Worm (Caenorhabditis elegans) whole organism, young adult: ENCODE measurements around the gene rpoa-1.
A peak's percentile ranks its signal among the peaks of the same experiment; 100 is the strongest.

Experiments
- B0035.1 ChIP-seq: sonication (generic microtip); optimal IDR thresholded peaks from 2 replicates; lab custom pipeline; 2016; ENCODE audit warnings: missing genetic modification characterization, mild to moderate bottlenecking, missing compliant biosample characterization, missing genotype, missing genetic modification reagents
- C17E4.6 ChIP-seq: fragments of 200-800 bp; sonication (Bioruptor generic); IDR thresholded peaks from 2 replicates; pipeline ENCODE4 v1.3.6; 2022; ENCODE audit warnings: missing genetic modification reagents, missing genetic modification characterization, missing compliant biosample characterization
- F10E7.11 ChIP-seq: sonication (generic microtip); optimal IDR thresholded peaks from 2 replicates; lab custom pipeline; 2017; ENCODE audit warnings: mild to moderate bottlenecking, missing genetic modification characterization, moderate library complexity, missing compliant biosample characterization
- F23B12.7 ChIP-seq: sonication (generic microtip); optimal IDR thresholded peaks from 2 replicates; lab custom pipeline; 2017; ENCODE audit warnings: missing genetic modification characterization, mild to moderate bottlenecking, missing compliant biosample characterization, antibody characterized with exemption, moderate library complexity; ENCODE audit not compliant: insufficient read depth
- F39B2.1 ChIP-seq: fragments of 200-800 bp; sonication (Bioruptor generic); IDR thresholded peaks from 2 replicates; pipeline ENCODE4 v1.3.6; 2022; ENCODE audit warnings: missing genetic modification reagents, missing genetic modification characterization, missing compliant biosample characterization
- T26A5.8 ChIP-seq: sonication (generic microtip); optimal IDR thresholded peaks from 2 replicates; lab custom pipeline; 2016; ENCODE audit warnings: missing genetic modification characterization, missing compliant biosample characterization
- Y79H2A.3 ChIP-seq: fragments of 200-800 bp; sonication (Bioruptor generic); conservative IDR thresholded peaks from 2 replicates; pipeline ENCODE4 v1.3.6; 2022; ENCODE audit warnings: missing genetic modification reagents, missing genetic modification characterization, missing compliant biosample characterization
- akir-1 ChIP-seq: fragments of 200-800 bp; sonication (Bioruptor generic); optimal IDR thresholded peaks from 2 replicates; lab custom pipeline; 2018; ENCODE audit warnings: mild to moderate bottlenecking, missing genetic modification characterization, moderate library complexity, missing compliant biosample characterization
- aptf-2 ChIP-seq: fragments of 200-800 bp; sonication (Bioruptor generic); conservative IDR thresholded peaks from 2 replicates; pipeline ENCODE4 v1.3.6; 2022; ENCODE audit warnings: missing genetic modification reagents, missing genetic modification characterization, missing compliant biosample characterization
- atf-7 ChIP-seq: sonication (generic microtip); optimal IDR thresholded peaks from 2 replicates; lab custom pipeline; 2017; ENCODE audit warnings: mild to moderate bottlenecking, missing genetic modification characterization, missing compliant biosample characterization
- attf-5 ChIP-seq: fragments of 200-800 bp; sonication (Bioruptor generic); optimal IDR thresholded peaks from 2 replicates; lab custom pipeline; 2018; ENCODE audit warnings: mild to moderate bottlenecking, missing genetic modification characterization, missing compliant biosample characterization
- attf-6 ChIP-seq: fragments of 200-800 bp; sonication (Bioruptor generic); IDR thresholded peaks from 2 replicates; pipeline ENCODE4 v1.3.6; 2022; ENCODE audit warnings: missing genetic modification reagents, missing genetic modification characterization, missing compliant biosample characterization
- ccch-3 ChIP-seq: fragments of 200-800 bp; sonication (Bioruptor generic); optimal IDR thresholded peaks from 2 replicates; lab custom pipeline; 2018; ENCODE audit warnings: mild to moderate bottlenecking, missing genetic modification characterization, missing compliant biosample characterization
- cebp-1 ChIP-seq, 2 experiments: fragments of 200-800 bp in 1 of 2; sonication (Bioruptor generic) in 1 of 2; sonication (generic microtip) in 1 of 2; IDR thresholded peaks in 1 of 2; optimal IDR thresholded peaks in 1 of 2; 2 replicates each; pipeline versions ENCODE4 v1.3.6 to Lab custom; 2017 to 2022; ENCODE audit warnings: missing compliant biosample characterization in 2 of 2, missing genetic modification characterization in 2 of 2, mild to moderate bottlenecking in 1 of 2, missing genetic modification reagents in 1 of 2, moderate library complexity in 1 of 2
- ceh-40 ChIP-seq: fragments of 200-800 bp; sonication (Bioruptor generic); IDR thresholded peaks from 2 replicates; pipeline ENCODE4 v1.3.6; 2022; ENCODE audit warnings: missing genetic modification characterization, missing compliant biosample characterization
- ceh-79 ChIP-seq: sonication (generic microtip); optimal IDR thresholded peaks from 2 replicates; lab custom pipeline; 2017; ENCODE audit warnings: mild to moderate bottlenecking, missing genetic modification characterization, missing compliant biosample characterization
- dox-1 ChIP-seq: fragments of 200-800 bp; sonication (Bioruptor generic); IDR thresholded peaks from 2 replicates; pipeline ENCODE4 v1.3.6; 2022; ENCODE audit warnings: missing genetic modification reagents, missing genetic modification characterization, missing compliant biosample characterization
- efl-1 ChIP-seq: fragments of 150-350 bp; optimal IDR thresholded peaks from 2 replicates; lab custom pipeline; 2014; ENCODE audit warnings: missing biosample characterization, missing genetic modification reagents, missing genetic modification characterization
- egl-18 ChIP-seq: fragments of 200-800 bp; sonication (Bioruptor generic); IDR thresholded peaks from 2 replicates; pipeline ENCODE4 v1.3.6; 2022; ENCODE audit warnings: missing genetic modification reagents, missing genetic modification characterization, missing compliant biosample characterization
- egrh-3 ChIP-seq: fragments of 200-800 bp; sonication (Bioruptor generic); IDR thresholded peaks from 2 replicates; pipeline ENCODE4 v1.3.6; 2022; ENCODE audit warnings: missing genetic modification reagents, missing genetic modification characterization, missing compliant biosample characterization
- him-1 ChIP-seq: sonication (generic microtip); optimal IDR thresholded peaks from 2 replicates; lab custom pipeline; 2016; ENCODE audit warnings: missing genotype, missing genetic modification reagents, missing genetic modification characterization, missing compliant biosample characterization
- hlh-12 ChIP-seq: sonication (generic microtip); optimal IDR thresholded peaks from 2 replicates; lab custom pipeline; 2016; ENCODE audit warnings: missing genetic modification characterization, missing compliant biosample characterization
- hlh-26 ChIP-seq: fragments of 200-800 bp; sonication (Bioruptor generic); conservative IDR thresholded peaks from 2 replicates; pipeline ENCODE4 v1.3.6; 2022; ENCODE audit warnings: missing genetic modification reagents, missing genetic modification characterization, missing compliant biosample characterization
- hsf-1 ChIP-seq: fragments of 200-800 bp; sonication (Bioruptor generic); IDR thresholded peaks from 2 replicates; pipeline ENCODE4 v1.3.6; 2022; ENCODE audit warnings: missing genetic modification reagents, missing genetic modification characterization, missing compliant biosample characterization
- lag-1 ChIP-seq: fragments of 200-800 bp; sonication (Bioruptor generic); IDR thresholded peaks from 2 replicates; pipeline ENCODE4 v1.3.6; 2022; ENCODE audit warnings: missing genetic modification reagents, missing genetic modification characterization, missing compliant biosample characterization
- let-526 ChIP-seq: fragments of 200-800 bp; sonication (Bioruptor generic); IDR thresholded peaks from 2 replicates; pipeline ENCODE4 v1.3.6; 2022; ENCODE audit warnings: missing genetic modification reagents, missing genetic modification characterization, missing compliant biosample characterization
- let-607 ChIP-seq, 2 experiments: fragments of 200-800 bp in 1 of 2; sonication (Bioruptor generic) in 1 of 2; sonication (generic microtip) in 1 of 2; optimal IDR thresholded peaks; 2 replicates each; lab custom pipeline; 2016 to 2018; ENCODE audit warnings: mild to moderate bottlenecking in 2 of 2, missing compliant biosample characterization in 2 of 2, missing genetic modification characterization in 2 of 2, moderate library complexity in 2 of 2, missing genotype in 1 of 2
- lin-26 ChIP-seq: fragments of 200-800 bp; sonication (Bioruptor generic); IDR thresholded peaks from 2 replicates; pipeline ENCODE4 v1.3.6; 2022; ENCODE audit warnings: missing genetic modification reagents, missing genetic modification characterization, missing compliant biosample characterization
- lin-40 ChIP-seq: sonication (generic microtip); optimal IDR thresholded peaks from 2 replicates; lab custom pipeline; 2016; ENCODE audit warnings: missing genetic modification characterization, mild to moderate bottlenecking, missing compliant biosample characterization, missing genotype, missing genetic modification reagents
- lsl-1 ChIP-seq: fragments of 200-800 bp; sonication (Bioruptor generic); optimal IDR thresholded peaks from 2 replicates; lab custom pipeline; 2018; ENCODE audit warnings: mild to moderate bottlenecking, missing genetic modification characterization, moderate library complexity, missing compliant biosample characterization
- madf-10 ChIP-seq: sonication (generic microtip); optimal IDR thresholded peaks from 2 replicates; lab custom pipeline; 2016; ENCODE audit warnings: mild to moderate bottlenecking, missing genetic modification characterization, missing compliant biosample characterization
- mxl-1 ChIP-seq: sonication (generic microtip); optimal IDR thresholded peaks from 2 replicates; lab custom pipeline; 2016; ENCODE audit warnings: missing genetic modification characterization, missing compliant biosample characterization
- nfya-1 ChIP-seq: sonication (generic microtip); optimal IDR thresholded peaks from 2 replicates; lab custom pipeline; 2017; ENCODE audit warnings: antibody characterized with exemption, missing compliant biosample characterization, missing genetic modification characterization, borderline replicate concordance; ENCODE audit not compliant: insufficient read depth
- nhr-120 ChIP-seq: fragments of 200-800 bp; sonication (Bioruptor generic); IDR thresholded peaks from 2 replicates; pipeline ENCODE4 v1.3.6; 2022; ENCODE audit warnings: missing genetic modification characterization, missing compliant biosample characterization
- nhr-179 ChIP-seq: sonication (generic microtip); optimal IDR thresholded peaks from 2 replicates; lab custom pipeline; 2016; ENCODE audit warnings: mild to moderate bottlenecking, missing genetic modification characterization, missing compliant biosample characterization
- nhr-27 ChIP-seq: fragments of 200-800 bp; sonication (Bioruptor generic); optimal IDR thresholded peaks from 2 replicates; lab custom pipeline; 2018; ENCODE audit warnings: mild to moderate bottlenecking, missing genetic modification characterization, moderate library complexity, missing compliant biosample characterization
- nhr-90 ChIP-seq: sonication (generic microtip); optimal IDR thresholded peaks from 2 replicates; lab custom pipeline; 2016; ENCODE audit warnings: missing genotype, mild to moderate bottlenecking, missing genetic modification characterization, missing compliant biosample characterization
- rec-8 ChIP-seq, 2 experiments: sonication (generic microtip); optimal IDR thresholded peaks; 2 replicates each; lab custom pipeline; 2016; ENCODE audit warnings: mild to moderate bottlenecking in 2 of 2, missing genetic modification characterization in 2 of 2, missing genetic modification reagents in 2 of 2, missing genotype in 2 of 2, missing biosample characterization in 1 of 2, missing compliant biosample characterization in 1 of 2, moderate library complexity in 1 of 2
- rpc-1 ChIP-seq, 2 experiments: fragments of 150-350 bp in 1 of 2; sonication (generic microtip) in 1 of 2; optimal IDR thresholded peaks; 2 replicates each; lab custom pipeline; 2014 to 2018; ENCODE audit warnings: missing biosample characterization in 1 of 2, missing genetic modification characterization in 1 of 2, missing genetic modification reagents in 1 of 2, missing genotype in 1 of 2
- snpc-1.1 ChIP-seq: sonication (generic microtip); optimal IDR thresholded peaks from 2 replicates; lab custom pipeline; 2017; ENCODE audit warnings: missing genetic modification characterization, mild to moderate bottlenecking, missing compliant biosample characterization, antibody characterized with exemption, moderate library complexity, missing genotype, missing genetic modification reagents; ENCODE audit not compliant: insufficient read depth
- snpc-3.4 ChIP-seq: sonication (generic microtip); optimal IDR thresholded peaks from 2 replicates; lab custom pipeline; 2017; ENCODE audit warnings: missing genetic modification characterization, mild to moderate bottlenecking, missing compliant biosample characterization, antibody characterized with exemption, moderate library complexity, missing genotype, missing genetic modification reagents
- tlf-1 ChIP-seq: fragments of 200-800 bp; sonication (Bioruptor generic); optimal IDR thresholded peaks from 2 replicates; lab custom pipeline; 2018; ENCODE audit warnings: mild to moderate bottlenecking, missing genetic modification characterization, missing compliant biosample characterization
- unc-62 ChIP-seq: fragments of 150-350 bp; optimal IDR thresholded peaks from 2 replicates; lab custom pipeline; 2014; ENCODE audit warnings: missing biosample characterization, missing genetic modification reagents, missing genetic modification characterization
- zim-3 ChIP-seq: sonication (generic microtip); optimal IDR thresholded peaks from 2 replicates; lab custom pipeline; 2017; ENCODE audit warnings: mild to moderate bottlenecking, missing genetic modification characterization, moderate library complexity, missing compliant biosample characterization
- ztf-18 ChIP-seq: sonication (generic microtip); optimal IDR thresholded peaks from 2 replicates; lab custom pipeline; 2016; ENCODE audit warnings: missing genotype, mild to moderate bottlenecking, missing genetic modification characterization, missing compliant biosample characterization
- ztf-22 ChIP-seq: fragments of 200-800 bp; sonication (Bioruptor generic); optimal IDR thresholded peaks from 2 replicates; lab custom pipeline; 2018; ENCODE audit warnings: mild to moderate bottlenecking, missing genetic modification characterization, moderate library complexity, missing compliant biosample characterization
- ztf-25 ChIP-seq: fragments of 200-800 bp; sonication (Bioruptor generic); IDR thresholded peaks from 2 replicates; pipeline ENCODE4 v1.3.6; 2022; ENCODE audit warnings: missing genetic modification reagents, missing genetic modification characterization, missing compliant biosample characterization

Gene rpoa-1

DNA sequence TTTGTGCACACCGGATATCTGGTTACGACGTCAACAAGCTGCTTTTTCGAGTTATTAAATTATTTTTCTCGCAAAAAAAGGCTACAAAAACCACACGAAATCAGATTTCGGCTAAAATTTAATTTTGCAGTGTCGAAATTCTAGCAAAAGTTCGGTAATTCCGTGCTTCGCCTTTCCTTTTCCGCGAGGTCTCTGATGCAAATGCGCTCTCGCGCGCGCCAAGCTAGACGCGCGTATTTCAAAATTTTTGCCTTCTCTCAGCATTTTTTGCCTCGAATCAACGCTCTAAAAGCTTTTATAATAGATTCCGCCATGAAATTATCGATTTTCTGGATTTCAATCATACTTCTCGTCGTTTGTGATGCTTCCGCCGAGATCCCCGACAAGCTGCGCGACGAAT is 28.2 kb upstream of the rpoa-1 start, which contains the start of gene Y54G9A.5:
Gene Y54G9A.5 (plus strand): TSS at position 245 of the 400 bp plus-strand sequence.
- no peak for TF ChIP-seq let-526 (GFP tag; lab: Robert Waterston, UW)
- no peak for TF ChIP-seq ccch-3 (GFP tag; lab: Kevin White, UChicago)
- TF ChIP-seq cebp-1 (GFP tag; IDR thresholded peaks at IDR 0.05; lab: Robert Waterston, UW) = no peak
- peak; percentile 8 for TF ChIP-seq cebp-1 (tag; optimal IDR thresholded peaks at IDR 0.05; lab: Kevin White, UChicago)
- TF ChIP-seq attf-6 (GFP tag; lab: Robert Waterston, UW) = no peak
- TF ChIP-seq nhr-27 (tag; lab: Kevin White, UChicago) = no peak
- no peak for TF ChIP-seq hlh-26 (GFP tag; lab: Robert Waterston, UW)
- TF ChIP-seq egl-18 (GFP tag; lab: Robert Waterston, UW) = no peak
- TF ChIP-seq Y79H2A.3 (GFP tag; lab: Robert Waterston, UW) = no peak
- TF ChIP-seq akir-1 = no peak
- TF ChIP-seq T26A5.8 (tag; lab: Kevin White, UChicago) = no peak
- no peak for TF ChIP-seq him-1
- TF ChIP-seq ztf-18 (tag; lab: Kevin White, UChicago) = no peak
- no peak for TF ChIP-seq lin-40 (tag; lab: Kevin White, UChicago)
- TF ChIP-seq ztf-25 (GFP tag; lab: Robert Waterston, UW) = 0 out of 2 replicates have a peak, but pooled peaks have one; percentile 46
- TF ChIP-seq rpc-1 (optimal IDR thresholded peaks at IDR 0.05; lab: Kevin White, UChicago) = no peak
- no peak for TF ChIP-seq rpc-1 (tag; optimal IDR thresholded peaks at IDR 0.05; lab: Kevin White, UChicago)
- no peak for TF ChIP-seq C17E4.6
- TF ChIP-seq F39B2.1 (GFP tag; lab: Robert Waterston, UW) = no peak
- TF ChIP-seq rec-8 (tag; optimal IDR thresholded peaks at IDR 0.05; lab: Kevin White, UChicago) = no peak
- TF ChIP-seq lin-26 = no peak
- TF ChIP-seq nhr-179 (tag; lab: Kevin White, UChicago) = no peak
- peak; percentile 85 for TF ChIP-seq efl-1
- TF ChIP-seq dox-1 (GFP tag; lab: Robert Waterston, UW) = peak; percentile 78
- no peak for TF ChIP-seq nhr-120 (GFP tag; lab: Robert Waterston, UW)
- TF ChIP-seq egrh-3 (GFP tag; lab: Robert Waterston, UW) = no peak
- no peak for TF ChIP-seq attf-5 (GFP tag; lab: Kevin White, UChicago)
- TF ChIP-seq ceh-40 (GFP tag; lab: Robert Waterston, UW) = no peak
- TF ChIP-seq snpc-1.1 = no peak
- TF ChIP-seq F10E7.11 = no peak
- TF ChIP-seq mxl-1 (tag; lab: Kevin White, UChicago) = no peak
- TF ChIP-seq aptf-2 (GFP tag; lab: Robert Waterston, UW) = peak; percentile 71; the same call in 1 of the 2 replicates
- peak; percentile 43 for TF ChIP-seq F23B12.7
- peak; percentile 12 for TF ChIP-seq tlf-1
- no peak for TF ChIP-seq zim-3 (tag; lab: Kevin White, UChicago)
- no peak for TF ChIP-seq ztf-22
- TF ChIP-seq hlh-12 (tag; lab: Kevin White, UChicago) = no peak
- TF ChIP-seq snpc-3.4 (tag; lab: Kevin White, UChicago) = no peak
- TF ChIP-seq nhr-90 (tag; lab: Kevin White, UChicago) = no peak
- TF ChIP-seq lsl-1 (GFP tag; lab: Kevin White, UChicago) = peak; percentile 75
- TF ChIP-seq unc-62 = no peak
- TF ChIP-seq ceh-79 (tag; lab: Kevin White, UChicago) = no peak
- no peak for TF ChIP-seq nfya-1 (tag; lab: Kevin White, UChicago)
- no peak for TF ChIP-seq let-607 (tag; optimal IDR thresholded peaks at IDR 0.05; lab: Kevin White, UChicago)
- no peak for TF ChIP-seq madf-10
- no peak for TF ChIP-seq lag-1
- no peak for TF ChIP-seq atf-7 (tag; lab: Kevin White, UChicago)
- TF ChIP-seq hsf-1 (GFP tag; lab: Robert Waterston, UW) = no peak
- no peak for TF ChIP-seq B0035.1 (tag; lab: Kevin White, UChicago)
